Worm (Caenorhabditis elegans) whole organism, late embryonic: ENCODE measurements around the gene his-39.

Experiments used
- ama-1 ChIP-seq: fragments of 150-350 bp; optimal IDR thresholded peaks from 2 replicates; lab custom pipeline; 2014
- ceh-18 ChIP-seq: sonication (generic microtip); optimal IDR thresholded peaks from 2 replicates; lab custom pipeline; 2016; ENCODE audit warnings: missing genetic modification characterization, missing compliant biosample characterization
- npax-4 ChIP-seq: sonication (generic microtip); optimal IDR thresholded peaks from 2 replicates; lab custom pipeline; 2016; ENCODE audit warnings: missing genetic modification characterization, missing compliant biosample characterization
- pax-1 ChIP-seq: fragments of 150-350 bp; optimal IDR thresholded peaks from 2 replicates; lab custom pipeline; 2014; ENCODE audit warnings: missing biosample characterization, missing genetic modification characterization
- pha-2 ChIP-seq: sonication (generic microtip); optimal IDR thresholded peaks from 2 replicates; lab custom pipeline; 2017; ENCODE audit warnings: mild to moderate bottlenecking, missing genetic modification characterization, missing compliant biosample characterization
- ztf-16 ChIP-seq: sonication (generic microtip); optimal IDR thresholded peaks from 2 replicates; lab custom pipeline; 2017; ENCODE audit warnings: missing genetic modification characterization, missing compliant biosample characterization

DNA sequence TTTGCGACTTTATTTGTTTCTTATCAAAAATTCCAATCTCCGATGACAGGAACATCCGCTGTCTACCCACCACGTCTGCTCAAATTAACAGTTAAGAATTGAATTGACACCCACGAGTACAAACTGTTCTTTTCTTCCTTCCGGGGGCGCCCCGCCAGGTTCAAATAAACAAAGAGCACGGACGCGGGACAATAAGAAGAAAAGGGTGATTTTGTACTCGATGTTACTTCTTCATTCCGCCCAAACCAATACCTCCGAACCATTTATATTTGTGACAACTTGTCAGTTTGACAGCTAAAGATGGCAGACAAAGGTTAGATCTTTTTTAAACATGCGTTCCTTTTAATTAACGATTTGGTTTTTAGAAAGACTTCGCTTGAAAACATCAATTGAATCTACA lies 10.5 kb upstream of the his-39 start, which contains the start of gene otpl-6:
- TF ChIP-seq ztf-16 (tag; lab: Kevin White, UChicago): no peak
- no peak for TF ChIP-seq ceh-18
- no peak for TF ChIP-seq npax-4 (tag; lab: Kevin White, UChicago)
- no peak for TF ChIP-seq pax-1 (tag; lab: Kevin White, UChicago)
- no peak for TF ChIP-seq ama-1 (lab: Kevin White, UChicago)
- no peak for TF ChIP-seq pha-2
